Worm (Caenorhabditis elegans) whole organism, L1 larva: Measurements from ENCODE around the gene cwp-4.

ENCODE experiments used
- C34B4.2 ChIP-seq: sonication (generic microtip); optimal IDR thresholded peaks from 2 replicates; lab custom pipeline; 2017; ENCODE audit warnings: mild to moderate bottlenecking, missing genetic modification characterization, missing compliant biosample characterization
- ama-1 ChIP-seq: fragments of 150-350 bp; optimal IDR thresholded peaks from 2 replicates; lab custom pipeline; 2014
- blmp-1 ChIP-seq: fragments of 150-350 bp; optimal IDR thresholded peaks from 2 replicates; lab custom pipeline; 2014; ENCODE audit warnings: missing biosample characterization, missing genetic modification characterization
- ceh-63 ChIP-seq: fragments of 200-800 bp; sonication (Bioruptor generic); optimal IDR thresholded peaks from 2 replicates; lab custom pipeline; 2018; ENCODE audit warnings: mild to moderate bottlenecking, missing genetic modification characterization, missing compliant biosample characterization
- ceh-88 ChIP-seq: fragments of 200-800 bp; sonication (Bioruptor generic); IDR thresholded peaks from 2 replicates; pipeline ENCODE4 v1.3.6; 2022; ENCODE audit warnings: missing genetic modification characterization, missing compliant biosample characterization
- ceh-90 ChIP-seq: sonication (generic microtip); optimal IDR thresholded peaks from 2 replicates; lab custom pipeline; 2016; ENCODE audit warnings: missing genetic modification characterization, missing compliant biosample characterization
- ces-1 ChIP-seq: fragments of 150-350 bp; optimal IDR thresholded peaks from 2 replicates; lab custom pipeline; 2014; ENCODE audit warnings: missing biosample characterization, missing genetic modification reagents, missing genetic modification characterization
- dsc-1 ChIP-seq: sonication (generic microtip); optimal IDR thresholded peaks from 2 replicates; lab custom pipeline; 2016; ENCODE audit warnings: mild to moderate bottlenecking, missing genetic modification characterization, missing compliant biosample characterization
- efl-1 ChIP-seq, 4 experiments: fragments of 150-350 bp; optimal IDR thresholded peaks in 3 of 4; peaks in 1 of 4; 1 replicate in 1 of 4; 2 replicates in 3 of 4; lab custom pipeline; 2014; ENCODE audit warnings: missing biosample characterization in 2 of 4, missing genetic modification characterization in 2 of 4, missing genetic modification reagents in 2 of 4
- efl-3 ChIP-seq: fragments of 200-800 bp; sonication (Bioruptor generic); optimal IDR thresholded peaks from 2 replicates; lab custom pipeline; 2018; ENCODE audit warnings: mild to moderate bottlenecking, missing genetic modification characterization, missing compliant biosample characterization
- elt-2 ChIP-seq: sonication (generic microtip); optimal IDR thresholded peaks from 2 replicates; lab custom pipeline; 2016; ENCODE audit warnings: missing genetic modification characterization, mild to moderate bottlenecking, inconsistent platforms, missing compliant biosample characterization, missing genetic modification reagents
- elt-3 ChIP-seq, 6 experiments: fragments of 150-350 bp in 1 of 6; sonication (generic microtip); optimal IDR thresholded peaks; 2 replicates each; lab custom pipeline; 2017 to 2018; ENCODE audit warnings: missing biosample characterization in 6 of 6, missing genetic modification characterization in 6 of 6, inconsistent platforms in 1 of 6
- ets-5 ChIP-seq: fragments of 200-800 bp; sonication (Bioruptor generic); IDR thresholded peaks from 2 replicates; pipeline ENCODE4 v1.3.6; 2022; ENCODE audit warnings: missing genetic modification characterization, missing compliant biosample characterization
- fkh-10 ChIP-seq: sonication (generic microtip); optimal IDR thresholded peaks from 2 replicates; lab custom pipeline; 2017; ENCODE audit warnings: missing biosample characterization, missing genetic modification reagents, missing genetic modification characterization
- fos-1 ChIP-seq: fragments of 150-350 bp; optimal IDR thresholded peaks from 2 replicates; lab custom pipeline; 2014; ENCODE audit warnings: missing biosample characterization, missing genetic modification characterization
- hpl-2 ChIP-seq: fragments of 150-350 bp; optimal IDR thresholded peaks from 2 replicates; lab custom pipeline; 2014; ENCODE audit warnings: missing biosample characterization, missing genetic modification reagents, missing genetic modification characterization
- isw-1 ChIP-seq: fragments of 200-800 bp; sonication (Bioruptor generic); IDR thresholded peaks from 2 replicates; pipeline ENCODE4 v1.3.6; 2022; ENCODE audit warnings: missing genetic modification characterization, missing compliant biosample characterization
- lin-14 ChIP-seq: fragments of 200-800 bp; sonication (Bioruptor generic); optimal IDR thresholded peaks from 2 replicates; lab custom pipeline; 2018; ENCODE audit warnings: mild to moderate bottlenecking, missing genetic modification characterization, moderate library complexity, missing compliant biosample characterization
- lin-35 ChIP-seq, 2 experiments: fragments of 150-350 bp; optimal IDR thresholded peaks; 2 replicates each; lab custom pipeline; 2014; ENCODE audit warnings: missing biosample characterization in 2 of 2, missing genetic modification characterization in 2 of 2, missing genetic modification reagents in 2 of 2
- lin-39 ChIP-seq: fragments of 150-350 bp; optimal IDR thresholded peaks from 2 replicates; lab custom pipeline; 2014; ENCODE audit warnings: missing biosample characterization, missing genetic modification reagents, missing genetic modification characterization
- lsy-2 ChIP-seq, 2 experiments: fragments of 150-350 bp; optimal IDR thresholded peaks; 2 replicates each; lab custom pipeline; 2014; ENCODE audit warnings: missing biosample characterization in 2 of 2, missing genetic modification characterization in 2 of 2
- mdl-1 ChIP-seq, 2 experiments: fragments of 150-350 bp; optimal IDR thresholded peaks; 2 replicates each; lab custom pipeline; 2014 to 2017; ENCODE audit warnings: missing biosample characterization in 2 of 2, missing genetic modification characterization in 2 of 2, inconsistent platforms in 1 of 2
- mef-2 ChIP-seq: fragments of 150-350 bp; optimal IDR thresholded peaks from 2 replicates; lab custom pipeline; 2014; ENCODE audit warnings: missing biosample characterization, missing genetic modification characterization
- nhr-12 ChIP-seq: sonication (generic microtip); optimal IDR thresholded peaks from 2 replicates; lab custom pipeline; 2017; ENCODE audit warnings: missing biosample characterization, missing genetic modification characterization
- nhr-19 ChIP-seq: fragments of 200-800 bp; sonication (Bioruptor generic); conservative IDR thresholded peaks from 2 replicates; pipeline ENCODE4 v1.3.6; 2022; ENCODE audit warnings: missing genetic modification characterization, missing compliant biosample characterization
- nhr-28 ChIP-seq: fragments of 150-350 bp; optimal IDR thresholded peaks from 2 replicates; lab custom pipeline; 2014; ENCODE audit warnings: missing biosample characterization, missing genetic modification characterization
- nhr-47 ChIP-seq: sonication (generic microtip); optimal IDR thresholded peaks from 2 replicates; lab custom pipeline; 2016; ENCODE audit warnings: mild to moderate bottlenecking, missing genetic modification characterization, moderate library complexity, missing compliant biosample characterization
- nhr-84 ChIP-seq: sonication (generic microtip); optimal IDR thresholded peaks from 2 replicates; lab custom pipeline; 2017; ENCODE audit warnings: missing biosample characterization, missing genetic modification characterization
- nhr-85 ChIP-seq: sonication (generic microtip); peaks from one replicate; lab custom pipeline; 2016; ENCODE audit warnings: missing genetic modification characterization, inconsistent platforms, missing compliant biosample characterization
- pax-3 ChIP-seq: fragments of 200-800 bp; sonication (Bioruptor generic); optimal IDR thresholded peaks from 2 replicates; lab custom pipeline; 2018; ENCODE audit warnings: mild to moderate bottlenecking, missing genetic modification characterization, moderate library complexity, missing compliant biosample characterization
- pqm-1 ChIP-seq: sonication (generic microtip); optimal IDR thresholded peaks from 3 replicates; lab custom pipeline; 2017; ENCODE audit warnings: missing biosample characterization, missing genetic modification characterization
- skn-1 ChIP-seq: fragments of 150-350 bp; optimal IDR thresholded peaks from 2 replicates; lab custom pipeline; 2014; ENCODE audit warnings: missing biosample characterization, missing genetic modification characterization
- snpc-4 ChIP-seq: fragments of 150-350 bp; optimal IDR thresholded peaks from 2 replicates; lab custom pipeline; 2014; ENCODE audit warnings: missing biosample characterization, missing genetic modification characterization
- snu-23 ChIP-seq: sonication (generic microtip); optimal IDR thresholded peaks from 2 replicates; lab custom pipeline; 2016; ENCODE audit warnings: missing genetic modification characterization, missing compliant biosample characterization
- sptf-1 ChIP-seq: fragments of 150-350 bp; optimal IDR thresholded peaks from 2 replicates; lab custom pipeline; 2014; ENCODE audit warnings: missing biosample characterization, missing genetic modification characterization
- unc-30 ChIP-seq: sonication (generic microtip); optimal IDR thresholded peaks from 2 replicates; lab custom pipeline; 2017; ENCODE audit warnings: missing biosample characterization, missing genetic modification characterization
- unc-62 ChIP-seq: fragments of 150-350 bp; optimal IDR thresholded peaks from 2 replicates; lab custom pipeline; 2014; ENCODE audit warnings: missing biosample characterization, missing genetic modification reagents, missing genetic modification characterization
- unc-86 ChIP-seq: sonication (generic microtip); optimal IDR thresholded peaks from 2 replicates; lab custom pipeline; 2016; ENCODE audit warnings: missing genetic modification characterization, missing compliant biosample characterization

cwp-4 gene

DNA sequence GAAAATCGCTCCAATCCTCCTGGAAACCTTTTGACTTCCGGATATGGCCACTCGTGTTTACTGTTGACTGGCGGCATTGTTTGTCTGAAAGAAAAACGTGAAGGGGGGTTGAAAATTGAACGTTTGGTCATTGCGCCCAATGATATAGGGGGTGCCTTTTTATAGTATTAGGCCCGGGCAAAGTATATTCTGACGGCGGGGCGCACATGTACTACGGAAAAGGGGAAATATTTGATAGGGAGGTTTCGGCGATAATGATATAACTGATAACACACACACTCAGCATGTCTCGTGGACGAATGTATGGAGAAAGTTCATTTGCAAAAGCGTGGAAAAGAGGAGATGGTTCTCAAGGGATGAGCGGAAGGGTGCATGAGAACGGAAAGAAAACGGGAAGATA is 25.8 kb upstream of the cwp-4 start, which contains the start of gene cpt-4 (continued):
- TF ChIP-seq elt-2 (tag; lab: Kevin White, UChicago) (peak; percentile 79), elt-3 (tag; optimal IDR thresholded peaks at IDR 0.05; lab: Kevin White, UChicago) (peak in 1 of 6 experiments; percentile 36), nhr-28 (tag; lab: Kevin White, UChicago) (no peak), snpc-4 (tag; lab: Kevin White, UChicago) (no peak), nhr-12 (tag; lab: Kevin White, UChicago) (no peak), nhr-85 (tag; lab: Kevin White, UChicago) (peak; percentile 30), dsc-1 (tag; lab: Kevin White, UChicago) (no peak), lin-14 (GFP tag; lab: Kevin White, UChicago) (peak; percentile 33), pqm-1 (peak; percentile 63), lsy-2 (tag; optimal IDR thresholded peaks at IDR 0.05; lab: Kevin White, UChicago) (no peak), unc-30 (tag; lab: Kevin White, UChicago) (no peak), ceh-88 (GFP tag; lab: Robert Waterston, UW) (no peak), lin-39 (no peak), sptf-1 (tag; lab: Kevin White, UChicago) (no peak), hpl-2 (GFP tag; lab: Kevin White, UChicago) (no peak), mdl-1 (tag; optimal IDR thresholded peaks at IDR 0.05; lab: Kevin White, UChicago) (peak in 1 of 2 experiments; percentile 33), ceh-63 (GFP tag; lab: Kevin White, UChicago) (no peak)
- TF ChIP-seq, all 84 proteins: peak for 8

DNA sequence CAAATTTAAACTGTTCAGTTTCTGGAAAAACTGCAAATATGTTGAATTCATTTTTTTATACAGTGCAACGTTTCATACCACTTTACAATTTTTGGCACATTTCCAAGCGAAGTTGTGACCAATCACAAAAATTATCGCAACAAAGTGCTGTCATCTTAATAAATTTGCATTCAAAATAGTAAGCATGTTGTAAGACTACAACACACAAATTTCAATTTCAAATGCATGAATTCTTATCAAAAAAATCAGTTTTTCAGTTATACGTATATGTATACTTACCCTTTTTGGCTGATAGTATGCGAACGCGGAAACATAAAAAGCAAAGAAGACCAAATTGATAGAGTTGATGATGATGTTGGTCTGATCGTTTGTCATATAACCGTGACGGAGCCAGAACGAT is 23.2 kb upstream of the cwp-4 start:
- peak; percentile 66 for TF ChIP-seq elt-2 (tag; lab: Kevin White, UChicago)
- no peak for TF ChIP-seq blmp-1
- TF ChIP-seq efl-3, result no peak
- no peak for TF ChIP-seq efl-1 (optimal IDR thresholded peaks at IDR 0.05; lab: Kevin White, UChicago)
- TF ChIP-seq efl-1 (GFP tag; optimal IDR thresholded peaks at IDR 0.05 in 1 of 2; lab: Kevin White, UChicago), result peak in 1 of 2 experiments; percentile 83
- no peak for TF ChIP-seq lin-35 (GFP tag; optimal IDR thresholded peaks at IDR 0.05; lab: Kevin White, UChicago)
- TF ChIP-seq mdl-1 (tag; optimal IDR thresholded peaks at IDR 0.05; lab: Kevin White, UChicago), result no peak
- TF ChIP-seq ces-1 (GFP tag; lab: Kevin White, UChicago), result no peak
- TF ChIP-seq isw-1, result no peak
- TF ChIP-seq lin-14 (GFP tag; lab: Kevin White, UChicago), result peak; percentile 18

ce11 chrV:5030715-5031114 is 22.7 kb upstream of the cwp-4 start, which contains the start of gene swt-7:
swt-7 (minus strand) TSS chrV:5030815.
- no peak for TF ChIP-seq nhr-47 (tag; lab: Kevin White, UChicago)
- no peak for TF ChIP-seq ama-1
- TF ChIP-seq nhr-84 (tag; lab: Kevin White, UChicago), result no peak
- no peak for TF ChIP-seq ets-5
- no peak for TF ChIP-seq efl-1 (optimal IDR thresholded peaks at IDR 0.05; lab: Kevin White, UChicago)
- no peak for TF ChIP-seq efl-1 (GFP tag; optimal IDR thresholded peaks at IDR 0.05 in 1 of 2; lab: Kevin White, UChicago)
- no peak for TF ChIP-seq ceh-90
- TF ChIP-seq pax-3, result no peak
- no peak for TF ChIP-seq unc-86
- TF ChIP-seq ces-1 (GFP tag; lab: Kevin White, UChicago), result no peak
- TF ChIP-seq fos-1 (tag; lab: Kevin White, UChicago), result no peak
- TF ChIP-seq nhr-19 (GFP tag; lab: Robert Waterston, UW), result no peak
- TF ChIP-seq C34B4.2 (tag; lab: Kevin White, UChicago), result no peak
- TF ChIP-seq dsc-1 (tag; lab: Kevin White, UChicago), result no peak
- no peak for TF ChIP-seq unc-62 (GFP tag; lab: Kevin White, UChicago)
- no peak for TF ChIP-seq hpl-2 (GFP tag; lab: Kevin White, UChicago)
- no peak for TF ChIP-seq nhr-28 (tag; lab: Kevin White, UChicago)
- TF ChIP-seq fkh-10 (GFP tag; lab: Kevin White, UChicago), result no peak
- TF ChIP-seq mef-2 (tag; lab: Kevin White, UChicago), result no peak

ce11 chrV:5031764-5032163 is 21.7 kb upstream of the cwp-4 start:
- TF ChIP-seq skn-1 (tag; lab: Kevin White, UChicago) (peak; percentile 3), snu-23 (GFP tag; lab: Kevin White, UChicago) (no peak)
- TF ChIP-seq, all 84 proteins: peak for 1
